Worm (Caenorhabditis elegans): ENCODE results near the gene mans-3.

Gene mans-3

DNA sequence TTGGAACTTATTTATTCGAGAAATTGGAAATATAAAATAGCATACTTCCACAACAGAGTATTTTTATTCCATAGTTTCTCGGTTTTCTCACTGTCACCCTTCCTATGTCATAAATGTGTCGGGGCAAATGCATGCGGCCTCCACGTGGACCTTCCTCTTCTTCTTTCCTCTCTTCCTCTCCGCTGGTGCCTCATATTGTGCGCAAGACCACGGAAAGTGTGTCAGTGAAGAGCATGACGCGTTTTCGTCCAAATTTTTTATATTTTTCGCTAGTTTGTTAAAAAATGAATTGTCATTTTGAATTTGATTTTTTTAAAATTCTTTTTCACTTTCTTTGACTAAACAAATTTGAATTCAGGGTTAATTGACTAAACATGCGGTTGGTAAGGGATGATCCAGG is at the start of gene mans-3 (continued):
- TF ChIP-seq ceh-45 (GFP tag; IDR thresholded peaks at IDR 0.05) (peak; percentile 28; the same call in 1 of the 2 replicates), odd-2 (tag; optimal IDR thresholded peaks at IDR 0.05) (no peak), pros-1 (tag; optimal IDR thresholded peaks at IDR 0.05) (peak; percentile 44), K02D7.2 (tag; optimal IDR thresholded peaks at IDR 0.05) (no peak), elt-2 (tag; optimal IDR thresholded peaks at IDR 0.05) (peak; percentile 72), ceh-18 (tag; optimal IDR thresholded peaks at IDR 0.05) (peak; percentile 81), fkh-10 (GFP tag; optimal IDR thresholded peaks at IDR 0.05) (no peak), hlh-30 (tag; optimal IDR thresholded peaks at IDR 0.05; ENCODE audit: insufficient read depth) (peak; percentile 76), zip-5 (tag; optimal IDR thresholded peaks at IDR 0.05) (peak; percentile 28), elt-4 (tag; optimal IDR thresholded peaks at IDR 0.05) (no peak), npax-4 (tag; optimal IDR thresholded peaks at IDR 0.05) (peak; percentile 22), unc-42 (tag; optimal IDR thresholded peaks at IDR 0.05) (peak; percentile 76), hlh-6 (tag; optimal IDR thresholded peaks at IDR 0.05) (no peak), tbx-7 (tag; optimal IDR thresholded peaks at IDR 0.05) (no peak), ama-1 (optimal IDR thresholded peaks at IDR 0.05) (no peak), C08G9.2 (tag; optimal IDR thresholded peaks at IDR 0.05) (no peak)

DNA sequence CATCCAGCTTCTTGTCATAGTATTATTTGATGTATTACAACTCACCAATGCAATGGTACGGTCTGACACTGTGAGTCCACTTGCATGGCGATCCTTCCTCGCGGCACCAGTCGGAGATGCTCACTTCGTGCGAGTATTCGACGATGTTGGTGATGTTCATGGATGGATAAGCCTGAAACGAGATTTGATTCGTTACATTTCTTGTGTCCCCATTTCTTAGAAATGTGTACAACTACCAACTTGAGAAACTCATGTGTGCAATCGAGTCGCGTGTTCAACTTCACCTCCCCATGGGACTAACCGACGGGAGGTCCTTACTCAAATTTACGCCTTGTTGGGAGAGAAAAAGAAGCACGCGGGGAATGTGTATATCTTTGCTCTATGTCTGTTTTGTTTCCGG is 49.7 kb upstream of the mans-3 start:
- TF ChIP-seq pqm-1 (tag; optimal IDR thresholded peaks at IDR 0.05) (no peak), syd-9 (tag; optimal IDR thresholded peaks at IDR 0.05) (no peak), tbx-2 (tag; optimal IDR thresholded peaks at IDR 0.05) (no peak), pat-9 (tag; optimal IDR thresholded peaks at IDR 0.05) (no peak), dve-1 (tag; optimal IDR thresholded peaks at IDR 0.05) (no peak), fkh-10 (GFP tag; optimal IDR thresholded peaks at IDR 0.05) (no peak), ceh-45 (GFP tag; IDR thresholded peaks at IDR 0.05) (no peak), Y22D7AL.16 (tag; optimal IDR thresholded peaks at IDR 0.05) (no peak), ceh-34 (tag; optimal IDR thresholded peaks at IDR 0.05) (no peak), hlh-15 (tag; optimal IDR thresholded peaks at IDR 0.05) (no peak), sox-4 (tag; optimal IDR thresholded peaks at IDR 0.05) (no peak), eyg-1 (tag; optimal IDR thresholded peaks at IDR 0.05) (no peak), F13H6.1 (tag; optimal IDR thresholded peaks at IDR 0.05) (no peak), ceh-30 (tag; optimal IDR thresholded peaks at IDR 0.05) (no peak), ceh-2 (tag; optimal IDR thresholded peaks at IDR 0.05) (no peak)

DNA sequence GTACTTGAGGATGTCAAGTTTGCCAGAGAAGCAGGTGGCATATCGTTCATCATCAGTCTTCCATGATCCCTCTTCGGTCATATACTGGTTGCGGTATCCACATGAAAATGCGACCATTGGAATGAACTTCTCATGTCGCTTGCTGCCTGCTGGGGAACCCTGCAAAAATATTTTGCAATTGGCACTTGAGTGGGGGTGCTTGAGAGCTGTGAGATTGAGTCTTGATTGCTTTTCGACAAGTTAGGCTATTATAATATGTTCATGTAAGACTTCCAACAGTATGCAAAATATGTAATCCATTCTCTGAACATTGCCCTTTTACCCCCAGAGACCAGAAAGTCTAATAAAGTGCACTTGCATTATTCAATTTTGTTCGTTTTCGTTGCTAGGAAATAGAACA is 49.0 kb upstream of the mans-3 start:
- TF ChIP-seq syd-9 (tag; optimal IDR thresholded peaks at IDR 0.05) (no peak), ceh-18 (tag; optimal IDR thresholded peaks at IDR 0.05) (no peak), zip-5 (tag; optimal IDR thresholded peaks at IDR 0.05) (no peak), lim-6 (tag; optimal IDR thresholded peaks at IDR 0.05) (no peak), ceh-14 (tag; optimal IDR thresholded peaks at IDR 0.05) (no peak), ceh-2 (tag; optimal IDR thresholded peaks at IDR 0.05) (no peak), ahr-1 (tag; optimal IDR thresholded peaks at IDR 0.05) (no peak), ztf-16 (tag; optimal IDR thresholded peaks at IDR 0.05) (no peak), K09A11.1 (tag; optimal IDR thresholded peaks at IDR 0.05; ENCODE audit: insufficient read depth) (no peak), mec-3 (tag; optimal IDR thresholded peaks at IDR 0.05; ENCODE audit: borderline replicate concordance) (no peak), hlh-8 (tag; optimal IDR thresholded peaks at IDR 0.05) (no peak), nhr-232 (tag; optimal IDR thresholded peaks at IDR 0.05) (no peak), C08G9.2 (tag; optimal IDR thresholded peaks at IDR 0.05) (no peak)

DNA sequence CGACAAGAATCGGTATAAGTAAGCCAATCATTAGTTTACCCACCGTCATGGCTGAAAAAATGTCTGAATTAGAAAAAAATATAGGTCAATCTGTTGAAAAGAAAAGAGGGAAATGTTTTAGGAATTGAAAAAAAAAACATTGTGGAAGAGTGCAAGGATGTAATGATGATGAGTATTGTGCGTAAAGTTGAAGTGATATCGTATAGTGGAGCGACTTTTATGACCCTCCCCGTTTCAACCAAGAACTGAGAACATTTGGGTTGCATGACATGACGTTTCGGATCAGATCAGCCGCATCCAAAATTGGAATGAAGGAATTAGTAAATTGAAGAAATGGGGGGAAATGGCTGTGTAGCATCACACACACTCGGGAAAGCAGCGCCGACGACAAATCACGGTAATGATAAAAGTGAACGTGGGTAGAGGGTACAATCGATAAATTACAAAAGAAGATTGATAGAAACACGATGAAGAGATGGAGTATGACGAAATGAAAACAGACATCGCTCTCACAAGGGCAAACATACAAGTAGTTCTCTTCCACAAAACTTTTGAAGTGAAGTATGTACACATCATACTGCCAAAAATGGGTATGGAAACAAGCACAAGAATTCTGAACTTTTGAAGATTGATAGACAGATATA is 48.3 kb upstream of the mans-3 start, which contains the start of gene apl-1:
apl-1 (minus strand) TSS at position 51 of the 644 bp plus-strand sequence.
- no peak for TF ChIP-seq unc-3 (GFP tag; conservative IDR thresholded peaks at IDR 0.05)
- TF ChIP-seq unc-3 (tag; optimal IDR thresholded peaks at IDR 0.05) = no peak
- TF ChIP-seq dmd-4 (tag; optimal IDR thresholded peaks at IDR 0.05; ENCODE audit: borderline replicate concordance) = no peak
- TF ChIP-seq K09A11.1 (tag; optimal IDR thresholded peaks at IDR 0.05; ENCODE audit: insufficient read depth) = no peak
- TF ChIP-seq hlh-13 (GFP tag; optimal IDR thresholded peaks at IDR 0.05) = no peak

Data from whole organism, late embryonic.